Fruit fly (Drosophila melanogaster) whole organism, embryonic: ENCODE results near the gene Parg.

ENCODE experiments used
- Adf1 ChIP-seq: fragments of 200-800 bp; sonication (Bioruptor generic); IDR thresholded peaks from 2 replicates; pipeline ENCODE4 v1.3.6; 2022; ENCODE audit warnings: missing biosample characterization, missing genetic modification characterization
- Blimp-1 ChIP-seq: fragments of 200-800 bp; sonication (Bioruptor generic); optimal IDR thresholded peaks from 3 replicates; lab custom pipeline; 2018; ENCODE audit warnings: missing biosample characterization, missing genetic modification characterization, mild to moderate bottlenecking, moderate library complexity, missing genetic modification reagents
- CG10147 ChIP-seq: fragments of 200-800 bp; sonication (Bioruptor generic); optimal IDR thresholded peaks from 2 replicates; lab custom pipeline; 2019; ENCODE audit warnings: missing biosample characterization, mild to moderate bottlenecking, missing genetic modification characterization, moderate library complexity
- CG10431 ChIP-seq: fragments of 200-800 bp; sonication (Bioruptor generic); optimal IDR thresholded peaks from 3 replicates; lab custom pipeline; 2018; ENCODE audit warnings: missing biosample characterization, mild to moderate bottlenecking, missing genetic modification characterization
- CG10979 ChIP-seq: fragments of 200-800 bp; sonication (Bioruptor generic); optimal IDR thresholded peaks from 2 replicates; lab custom pipeline; 2018; ENCODE audit warnings: missing biosample characterization, mild to moderate bottlenecking, missing genetic modification characterization, moderate library complexity
- CG11504 ChIP-seq: fragments of 200-800 bp; sonication (Bioruptor generic); optimal IDR thresholded peaks from 3 replicates; lab custom pipeline; 2019; ENCODE audit warnings: missing biosample characterization, mild to moderate bottlenecking, missing genetic modification characterization, moderate library complexity
- CG14710 ChIP-seq: fragments of 200-800 bp; sonication (Bioruptor generic); optimal IDR thresholded peaks from 3 replicates; lab custom pipeline; 2019; ENCODE audit warnings: missing biosample characterization, mild to moderate bottlenecking, missing genetic modification characterization, moderate library complexity
- CG1603 ChIP-seq: fragments of 200-800 bp; sonication (Bioruptor generic); optimal IDR thresholded peaks from 2 replicates; lab custom pipeline; 2019; ENCODE audit warnings: missing biosample characterization, mild to moderate bottlenecking, missing genetic modification characterization, moderate library complexity
- CG17359 ChIP-seq: fragments of 200-800 bp; sonication (Bioruptor generic); optimal IDR thresholded peaks from 3 replicates; lab custom pipeline; 2018; ENCODE audit warnings: missing biosample characterization, mild to moderate bottlenecking, missing genetic modification characterization, moderate library complexity
- CG17829 ChIP-seq: fragments of 200-800 bp; optimal IDR thresholded peaks from 2 replicates; lab custom pipeline; 2019; ENCODE audit warnings: missing biosample characterization, mild to moderate bottlenecking, missing genetic modification characterization, moderate library complexity
- CG18262 ChIP-seq: fragments of 200-800 bp; optimal IDR thresholded peaks from 3 replicates; lab custom pipeline; 2019; ENCODE audit warnings: missing biosample characterization, mild to moderate bottlenecking, missing genetic modification characterization, moderate library complexity
- CG2712 ChIP-seq: fragments of 200-800 bp; optimal IDR thresholded peaks from 3 replicates; lab custom pipeline; 2019; ENCODE audit warnings: missing biosample characterization, mild to moderate bottlenecking, missing genetic modification characterization, moderate library complexity
- CG31441 ChIP-seq: fragments of 200-800 bp; sonication (Bioruptor generic); IDR thresholded peaks from 2 replicates; pipeline ENCODE4 v1.3.6; 2022; ENCODE audit warnings: missing biosample characterization, missing genetic modification characterization
- CG32767 ChIP-seq: fragments of 200-800 bp; sonication (Bioruptor generic); IDR thresholded peaks from 2 replicates; pipeline ENCODE4 v1.3.6; 2022; ENCODE audit warnings: missing biosample characterization, missing genetic modification characterization
- CG34422 ChIP-seq: fragments of 200-800 bp; sonication (Bioruptor generic); IDR thresholded peaks from 3 replicates; pipeline ENCODE4 v1.3.6; 2022; ENCODE audit warnings: missing biosample characterization, missing genetic modification characterization
- CG7928 ChIP-seq: fragments of 200-800 bp; sonication (Bioruptor generic); optimal IDR thresholded peaks from 2 replicates; lab custom pipeline; 2017; ENCODE audit warnings: missing biosample characterization, mild to moderate bottlenecking, missing genetic modification characterization
- Chrac-16 ChIP-seq: fragments of 200-800 bp; sonication (Bioruptor generic); optimal IDR thresholded peaks from 3 replicates; lab custom pipeline; 2016; ENCODE audit warnings: missing biosample characterization, missing genetic modification characterization
- D ChIP-seq, 2 experiments: fragments of 200-800 bp in 1 of 2; fragments of >200 bp in 1 of 2; sonication (Bioruptor generic) in 1 of 2; optimal IDR thresholded peaks; 2 replicates in 1 of 2; 3 replicates in 1 of 2; lab custom pipeline; 2017; ENCODE audit warnings: mild to moderate bottlenecking in 1 of 2, missing biosample characterization in 1 of 2, missing genetic modification characterization in 1 of 2, missing genetic modification reagents in 1 of 2
- E2f1 ChIP-seq: fragments of 200-800 bp; sonication (Bioruptor generic); IDR thresholded peaks from 2 replicates; pipeline ENCODE4 v1.3.6; 2022; ENCODE audit warnings: missing biosample characterization, missing genetic modification characterization
- HLH3B ChIP-seq: fragments of 200-800 bp; sonication (Bioruptor generic); IDR thresholded peaks from 2 replicates; pipeline ENCODE4 v1.3.6; 2022; ENCODE audit warnings: missing biosample characterization, missing genetic modification characterization
- Hey ChIP-seq: fragments of 200-800 bp; sonication (Bioruptor generic); optimal IDR thresholded peaks from 3 replicates; lab custom pipeline; 2018; ENCODE audit warnings: missing biosample characterization, mild to moderate bottlenecking, missing genetic modification characterization
- Lim3 ChIP-seq: fragments of 200-800 bp; sonication (Bioruptor generic); IDR thresholded peaks from 2 replicates; pipeline ENCODE4 v1.3.6; 2022; ENCODE audit warnings: missing biosample characterization, missing genetic modification characterization
- MBD-R2 ChIP-seq: fragments of 200-800 bp; sonication (Bioruptor generic); IDR thresholded peaks from 2 replicates; pipeline ENCODE4 v1.3.6; 2022; ENCODE audit warnings: missing biosample characterization, missing genetic modification characterization
- Med ChIP-seq: fragments of 200-800 bp; sonication (Bioruptor generic); peaks from one replicate; lab custom pipeline; 2016; ENCODE audit warnings: missing biosample characterization, missing genetic modification characterization, mild to moderate bottlenecking, inconsistent platforms, moderate library complexity
- Mes4 ChIP-seq: fragments of 200-800 bp; sonication (Bioruptor generic); optimal IDR thresholded peaks from 2 replicates; lab custom pipeline; 2016; ENCODE audit warnings: missing biosample characterization, missing genetic modification characterization
- Trl ChIP-seq, 3 experiments: fragments of >200 bp in 2 of 3; fragments of 200-800 bp in 1 of 3; sonication (Bioruptor generic) in 1 of 3; optimal IDR thresholded peaks; 2 replicates in 1 of 3; 3 replicates in 2 of 3; lab custom pipeline; 2016 to 2017; ENCODE audit warnings: missing biosample characterization in 1 of 3, missing genetic modification characterization in 1 of 3
- Xrp1 ChIP-seq: fragments of 200-800 bp; sonication (Bioruptor generic); IDR thresholded peaks from 2 replicates; pipeline ENCODE4 v1.3.6; 2022; ENCODE audit warnings: missing biosample characterization, missing genetic modification characterization
- az2 ChIP-seq: fragments of 200-800 bp; sonication (Bioruptor generic); optimal IDR thresholded peaks from 3 replicates; lab custom pipeline; 2016; ENCODE audit warnings: missing biosample characterization, missing genetic modification characterization
- bsh ChIP-seq, 2 experiments: fragments of 200-800 bp; sonication (Bioruptor generic); optimal IDR thresholded peaks; 2 replicates each; lab custom pipeline; 2017 to 2018; ENCODE audit warnings: mild to moderate bottlenecking in 2 of 2, missing biosample characterization in 2 of 2, missing genetic modification characterization in 2 of 2, moderate library complexity in 1 of 2
- chif ChIP-seq, 2 experiments: fragments of 200-800 bp; sonication (Bioruptor generic); optimal IDR thresholded peaks; 3 replicates each; lab custom pipeline; 2016; ENCODE audit warnings: missing biosample characterization in 2 of 2, missing genetic modification characterization in 2 of 2
- disco-r ChIP-seq: fragments of 200-800 bp; sonication (Bioruptor generic); optimal IDR thresholded peaks from 2 replicates; lab custom pipeline; 2016; ENCODE audit warnings: missing biosample characterization, missing genetic modification characterization
- dm ChIP-seq: fragments of 200-800 bp; sonication (Bioruptor generic); optimal IDR thresholded peaks from 3 replicates; lab custom pipeline; 2016; ENCODE audit warnings: missing biosample characterization, missing genetic modification characterization
- dmrt11E ChIP-seq: fragments of 200-800 bp; sonication (Bioruptor generic); optimal IDR thresholded peaks from 3 replicates; lab custom pipeline; 2018; ENCODE audit warnings: missing biosample characterization, mild to moderate bottlenecking, missing genetic modification characterization, moderate library complexity
- gcm ChIP-seq: fragments of 200-800 bp; sonication (Bioruptor generic); optimal IDR thresholded peaks from 2 replicates; lab custom pipeline; 2019; ENCODE audit warnings: missing biosample characterization, mild to moderate bottlenecking, missing genetic modification characterization, moderate library complexity
- gem ChIP-seq: fragments of 200-800 bp; sonication (Bioruptor generic); optimal IDR thresholded peaks from 2 replicates; lab custom pipeline; 2019; ENCODE audit warnings: missing biosample characterization, mild to moderate bottlenecking, missing genetic modification characterization, moderate library complexity
- grau ChIP-seq: fragments of 200-800 bp; optimal IDR thresholded peaks from 3 replicates; lab custom pipeline; 2019; ENCODE audit warnings: missing biosample characterization, mild to moderate bottlenecking, missing genetic modification characterization, moderate library complexity
- gsb ChIP-seq: fragments of 200-800 bp; sonication (Bioruptor generic); IDR thresholded peaks from 2 replicates; pipeline ENCODE4 v1.3.6; 2022; ENCODE audit warnings: missing biosample characterization, missing genetic modification characterization
- kni ChIP-seq: fragments of 200-800 bp; sonication (Bioruptor generic); optimal IDR thresholded peaks from 3 replicates; lab custom pipeline; 2017; ENCODE audit warnings: mild to moderate bottlenecking, missing biosample characterization, missing genetic modification reagents, missing genetic modification characterization
- nerfin-1 ChIP-seq: fragments of 200-800 bp; sonication (Bioruptor generic); optimal IDR thresholded peaks from 3 replicates; lab custom pipeline; 2019; ENCODE audit warnings: missing biosample characterization, mild to moderate bottlenecking, missing genetic modification characterization, moderate library complexity
- otp ChIP-seq: fragments of 200-800 bp; sonication (Bioruptor generic); IDR thresholded peaks from 3 replicates; pipeline ENCODE4, ENCODE4 v1.3.6; 2022; ENCODE audit warnings: missing biosample characterization, missing genetic modification characterization
- pfk ChIP-seq: fragments of 200-800 bp; sonication (Bioruptor generic); optimal IDR thresholded peaks from 2 replicates; lab custom pipeline; 2018; ENCODE audit warnings: missing biosample characterization, mild to moderate bottlenecking, missing genetic modification characterization, moderate library complexity
- phol ChIP-seq: fragments of 200-800 bp; sonication (Bioruptor generic); optimal IDR thresholded peaks from 3 replicates; lab custom pipeline; 2018; ENCODE audit warnings: missing biosample characterization, mild to moderate bottlenecking, missing genetic modification characterization, moderate library complexity
- scrt ChIP-seq: fragments of 200-800 bp; sonication (Bioruptor generic); optimal IDR thresholded peaks from 2 replicates; lab custom pipeline; 2018; ENCODE audit warnings: missing biosample characterization, mild to moderate bottlenecking, missing genetic modification characterization, moderate library complexity
- sens ChIP-seq: fragments of 200-800 bp; sonication (Bioruptor generic); peaks from one replicate; lab custom pipeline; 2016; ENCODE audit warnings: missing biosample characterization, missing genetic modification characterization
- slbo ChIP-seq: fragments of 200-800 bp; sonication (Bioruptor generic); IDR thresholded peaks from 2 replicates; pipeline ENCODE4 v1.3.6; 2022; ENCODE audit warnings: missing biosample characterization, missing genetic modification characterization
- ssp ChIP-seq: fragments of 200-800 bp; sonication (Bioruptor generic); IDR thresholded peaks from 2 replicates; pipeline ENCODE4 v1.3.6; 2022; ENCODE audit warnings: missing biosample characterization, missing genetic modification characterization
- stwl ChIP-seq: fragments of 200-800 bp; sonication (Bioruptor generic); optimal IDR thresholded peaks from 3 replicates; lab custom pipeline; 2018; ENCODE audit warnings: missing biosample characterization, mild to moderate bottlenecking, missing genetic modification characterization, moderate library complexity
- unpg ChIP-seq: fragments of 200-800 bp; sonication (Bioruptor generic); optimal IDR thresholded peaks from 3 replicates; lab custom pipeline; 2018; ENCODE audit warnings: missing biosample characterization, mild to moderate bottlenecking, missing genetic modification characterization, moderate library complexity

Parg gene

dm6 chrX:3696540-3697206 is 25.4 kb upstream of the Parg start:
- TF ChIP-seq E2f1: no peak
- TF ChIP-seq gcm: peak; percentile 5
- TF ChIP-seq az2 (GFP tag; lab: Kevin White, UChicago): peak; percentile 12
- no peak for TF ChIP-seq CG10147 (GFP tag; lab: Kevin White, UChicago)
- TF ChIP-seq dm (GFP tag; lab: Kevin White, UChicago): peak; percentile 29
- TF ChIP-seq gem (tag; lab: Kevin White, UChicago): peak; percentile 44
- TF ChIP-seq CG34422 (GFP tag; lab: Robert Waterston, UW): no peak
- TF ChIP-seq dmrt11E (tag; lab: Kevin White, UChicago): peak; percentile 18
- TF ChIP-seq CG32767 (GFP tag; lab: Robert Waterston, UW): no peak
- no peak for TF ChIP-seq ssp (GFP tag; lab: Robert Waterston, UW)
- no peak for TF ChIP-seq CG10431
- peak in 1 of 2 experiments; percentile 58 for TF ChIP-seq bsh (GFP tag; optimal IDR thresholded peaks at IDR 0.05; lab: Kevin White, UChicago)
- peak in 1 of 2 experiments; percentile 8 for TF ChIP-seq chif (GFP tag; optimal IDR thresholded peaks at IDR 0.05; lab: Kevin White, UChicago)
- TF ChIP-seq Chrac-16 (GFP tag; lab: Kevin White, UChicago): peak; percentile 5
- peak; percentile 19 for TF ChIP-seq CG17359 (tag; lab: Kevin White, UChicago)
- no peak for TF ChIP-seq CG7928 (GFP tag; lab: Kevin White, UChicago)
- no peak for TF ChIP-seq slbo (GFP tag; lab: Robert Waterston, UW)
- TF ChIP-seq Hey (tag; lab: Kevin White, UChicago): peak; percentile 42
- TF ChIP-seq CG17829 (tag; lab: Kevin White, UChicago): no peak
- peak; percentile 79 for TF ChIP-seq sens (GFP tag; lab: Kevin White, UChicago)
- no peak for TF ChIP-seq D (optimal IDR thresholded peaks at IDR 0.05; lab: Kevin White, UChicago)
- peak; percentile 13 for TF ChIP-seq D (GFP tag; optimal IDR thresholded peaks at IDR 0.05; lab: Kevin White, UChicago)
- TF ChIP-seq nerfin-1 (tag; lab: Kevin White, UChicago): peak; percentile 23
- TF ChIP-seq MBD-R2: no peak
- TF ChIP-seq Xrp1: 0 out of 2 replicates have a peak, but pooled peaks have one; percentile 6
- TF ChIP-seq kni (GFP tag; lab: Kevin White, UChicago): peak; percentile 42
- TF ChIP-seq CG18262 (tag; lab: Kevin White, UChicago): peak; percentile 43
- peak; percentile 65 to 85 for TF ChIP-seq Trl (optimal IDR thresholded peaks at IDR 0.05; lab: Kevin White, UChicago)
- TF ChIP-seq Trl (GFP tag; optimal IDR thresholded peaks at IDR 0.05; lab: Kevin White, UChicago): no peak
- TF ChIP-seq pfk (GFP tag; lab: Kevin White, UChicago): no peak
- no peak for TF ChIP-seq grau
- peak; percentile 61 for TF ChIP-seq CG1603
- no peak for TF ChIP-seq Mes4 (GFP tag; lab: Kevin White, UChicago)
- peak; percentile 65 for TF ChIP-seq Med
- TF ChIP-seq HLH3B (GFP tag; lab: Robert Waterston, UW): 0 out of 2 replicates have a peak, but pooled peaks have one; percentile 6
- TF ChIP-seq Blimp-1 (GFP tag; lab: Kevin White, UChicago): peak; percentile 27
- no peak for TF ChIP-seq scrt (GFP tag; lab: Kevin White, UChicago)
- TF ChIP-seq Adf1: no peak
- TF ChIP-seq CG10979 (tag; lab: Kevin White, UChicago): peak; percentile 45
- TF ChIP-seq CG11504 (tag; lab: Kevin White, UChicago): peak; percentile 22
- TF ChIP-seq stwl (tag; lab: Kevin White, UChicago): no peak
- TF ChIP-seq unpg (GFP tag; lab: Kevin White, UChicago): peak; percentile 32
- TF ChIP-seq otp (GFP tag; lab: Robert Waterston, UW): no peak
- 0 out of 2 replicates have a peak, but pooled peaks have one; percentile 30 for TF ChIP-seq CG31441 (GFP tag; lab: Robert Waterston, UW)
- peak; percentile 37 for TF ChIP-seq CG2712 (tag; lab: Kevin White, UChicago)
- no peak for TF ChIP-seq Lim3 (GFP tag; lab: Robert Waterston, UW)
- peak; percentile 2 for TF ChIP-seq CG14710 (tag; lab: Kevin White, UChicago)
- TF ChIP-seq phol (tag; lab: Kevin White, UChicago): peak; percentile 25
- TF ChIP-seq gsb (GFP tag; lab: Robert Waterston, UW): no peak
- no peak for TF ChIP-seq disco-r (GFP tag; lab: Kevin White, UChicago)
